Fruit fly (Drosophila melanogaster): ENCODE data around the gene trx.

DNA sequence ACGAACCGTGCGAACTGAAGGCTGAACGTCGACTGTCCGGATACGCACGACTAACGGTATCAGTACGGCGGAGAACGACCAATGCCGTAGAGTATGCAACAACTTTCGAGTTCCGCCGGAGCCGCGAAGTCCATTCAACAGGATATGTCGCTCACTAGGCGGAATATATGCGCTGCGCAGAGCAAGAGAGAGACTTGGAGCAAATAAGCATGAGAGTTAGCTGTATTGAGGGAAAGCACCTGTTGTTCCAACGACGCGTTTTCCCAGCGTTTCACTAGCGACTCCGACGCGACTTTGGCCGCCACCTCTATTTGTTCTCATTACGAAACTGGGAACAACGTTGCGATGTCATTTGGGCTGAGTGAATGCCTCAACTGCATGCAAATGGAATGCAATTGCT lies 71.9 kb downstream of the trx start, which contains the start of gene Dop1R1:
- TF ChIP-seq pan (optimal IDR thresholded peaks at IDR 0.05) (no peak), psq (optimal IDR thresholded peaks at IDR 0.05) (no peak), Dll (optimal IDR thresholded peaks at IDR 0.05) (no peak)

Data from whole organism.